Fruit fly (Drosophila melanogaster) whole organism, wandering third instar larva: Measurements from ENCODE around the gene TwdlZ.

Source experiments
- GATAd ChIP-seq: sonication (Bioruptor generic); optimal IDR thresholded peaks from 2 replicates; lab custom pipeline; 2016; ENCODE audit warnings: missing biosample characterization, missing genetic modification characterization
- Hnf4 ChIP-seq: fragments of 200-800 bp; sonication (Bioruptor generic); optimal IDR thresholded peaks from 2 replicates; lab custom pipeline; 2016; ENCODE audit warnings: missing biosample characterization, mild to moderate bottlenecking, missing genetic modification characterization
- Hr78 ChIP-seq: fragments of >200 bp; optimal IDR thresholded peaks from 2 replicates; lab custom pipeline; 2017; ENCODE audit warnings: missing biosample characterization, missing genetic modification characterization
- Myc ChIP-seq: fragments of >200 bp; optimal IDR thresholded peaks from 2 replicates; lab custom pipeline; 2017
- br ChIP-seq: fragments of 200-800 bp; sonication (Bioruptor generic); optimal IDR thresholded peaks from 2 replicates; lab custom pipeline; 2016; ENCODE audit warnings: missing biosample characterization, missing genetic modification characterization
- foxo ChIP-seq, 2 experiments: fragments of 200-800 bp; sonication (Bioruptor generic); optimal IDR thresholded peaks; 2 replicates in 1 of 2; 3 replicates in 1 of 2; lab custom pipeline; 2016 to 2017; ENCODE audit warnings: missing biosample characterization in 2 of 2, missing genetic modification characterization in 2 of 2
- h ChIP-seq: fragments of 200-800 bp; sonication (Bioruptor generic); optimal IDR thresholded peaks from 3 replicates; lab custom pipeline; 2016; ENCODE audit warnings: missing biosample characterization, mild to moderate bottlenecking, missing genetic modification characterization
- psq ChIP-seq: fragments of 200-800 bp; sonication (Bioruptor generic); optimal IDR thresholded peaks from 3 replicates; lab custom pipeline; 2017; ENCODE audit warnings: missing biosample characterization, mild to moderate bottlenecking, missing genetic modification characterization, moderate library complexity
- rgr ChIP-seq: fragments of 200-800 bp; sonication (Bioruptor generic); optimal IDR thresholded peaks from 3 replicates; lab custom pipeline; 2016; ENCODE audit warnings: missing biosample characterization, mild to moderate bottlenecking, missing genetic modification characterization
- sv ChIP-seq: fragments of 200-800 bp; sonication (Bioruptor generic); optimal IDR thresholded peaks from 3 replicates; lab custom pipeline; 2016; ENCODE audit warnings: missing biosample characterization, missing genetic modification characterization
- usp ChIP-seq: fragments of >200 bp; optimal IDR thresholded peaks from 2 replicates; lab custom pipeline; 2017; ENCODE audit warnings: missing biosample characterization, missing genetic modification characterization

dm6 chrX:16689966-16690365 is 48.0 kb upstream of the TwdlZ start:
- TF ChIP-seq foxo (GFP tag; optimal IDR thresholded peaks at IDR 0.05; lab: Kevin White, UChicago) (no peak), psq (GFP tag; lab: Kevin White, UChicago) (no peak), usp (GFP tag; lab: Kevin White, UChicago) (no peak), Hr78 (GFP tag; lab: Kevin White, UChicago) (no peak), rgr (no peak), GATAd (GFP tag; lab: Kevin White, UChicago) (no peak), Myc (lab: Kevin White, UChicago) (no peak), br (GFP tag; lab: Kevin White, UChicago) (no peak), sv (GFP tag; lab: Kevin White, UChicago) (no peak), Hnf4 (GFP tag; lab: Kevin White, UChicago) (no peak), h (GFP tag; lab: Kevin White, UChicago) (no peak)
